Worm (Caenorhabditis elegans): Measurements from ENCODE around the gene C01G10.7.
"Not testable (repeated sequence)": the region's sequence is repeated elsewhere in the genome, so short reads cannot be mapped to it uniquely, and the experiment has no call there.

The C01G10.7 gene

ce11 chrV:15109260-15109659 lies 23.7 kb downstream of the C01G10.7 start, which contains the start of gene Y75B12A.2 (continued):
- no peak for TF ChIP-seq Y56A3A.18 (GFP tag; IDR thresholded peaks at IDR 0.05)
- no peak for TF ChIP-seq tbp1 (GFP tag; optimal IDR thresholded peaks at IDR 0.05)
- no peak for TF ChIP-seq rcor-1 (GFP tag; IDR thresholded peaks at IDR 0.05)
- TF ChIP-seq snpc-1.1 (tag; optimal IDR thresholded peaks at IDR 0.05; ENCODE audit: insufficient read depth): no peak
- no peak for TF ChIP-seq attf-5 (GFP tag; optimal IDR thresholded peaks at IDR 0.05)
- TF ChIP-seq K11D2.4 (GFP tag; IDR thresholded peaks at IDR 0.05): no peak

- no peak for TF ChIP-seq let-607 (tag; optimal IDR thresholded peaks at IDR 0.05)
- TF ChIP-seq snpc-4 (GFP tag; optimal IDR thresholded peaks at IDR 0.05): no peak
- TF ChIP-seq snpc-4 (tag; optimal IDR thresholded peaks at IDR 0.05): no peak
- no peak for TF ChIP-seq F57A8.1 (GFP tag; optimal IDR thresholded peaks at IDR 0.05)
- no peak for TF ChIP-seq tbp1 (GFP tag; optimal IDR thresholded peaks at IDR 0.05)
- TF ChIP-seq F22D6.2 (tag; optimal IDR thresholded peaks at IDR 0.05): no peak
- no peak for TF ChIP-seq T26A5.8 (tag; optimal IDR thresholded peaks at IDR 0.05)
- TF ChIP-seq repo-1 (tag; optimal IDR thresholded peaks at IDR 0.05): no peak
- no peak for TF ChIP-seq Y95B8A.8 (GFP tag; IDR thresholded peaks at IDR 0.05)
- TF ChIP-seq rec-8 (tag; optimal IDR thresholded peaks at IDR 0.05): no peak
- no peak for TF ChIP-seq F37B4.10 (GFP tag; IDR thresholded peaks at IDR 0.05)
- TF ChIP-seq nhr-90 (tag; optimal IDR thresholded peaks at IDR 0.05): no peak
These were observed 26.1 kb downstream of the C01G10.7 start, which contains the start of gene T01G5.7 for ce11 chrV:15111660-15112059. TSS of gene T01G5.7 (plus strand) at chrV:15111960.

ce11 chrV:15113992-15114391 lies 28.4 kb downstream of the C01G10.7 start, which contains the start of gene T01G5.6:
TSS of gene T01G5.6 (minus strand) at chrV:15114092.
- TF ChIP-seq attf-5 (GFP tag; optimal IDR thresholded peaks at IDR 0.05): no peak
- TF ChIP-seq ZK185.1 (tag; optimal IDR thresholded peaks at IDR 0.05; ENCODE audit: poor library complexity, severe bottlenecking): no peak
- no peak for TF ChIP-seq snpc-1.1 (tag; optimal IDR thresholded peaks at IDR 0.05; ENCODE audit: insufficient read depth)
- no peak for TF ChIP-seq ceh-79 (tag; optimal IDR thresholded peaks at IDR 0.05)
- TF ChIP-seq chd-7 (tag; optimal IDR thresholded peaks at IDR 0.05): no peak
- no peak for TF ChIP-seq K11D2.4 (GFP tag; IDR thresholded peaks at IDR 0.05)
- no peak for TF ChIP-seq dpl-1 (GFP tag; optimal IDR thresholded peaks at IDR 0.05)
- TF ChIP-seq him-1 (tag; optimal IDR thresholded peaks at IDR 0.05): no peak
- TF ChIP-seq ztf-3 (GFP tag; optimal IDR thresholded peaks at IDR 0.05): no peak
- no peak for TF ChIP-seq F10E7.11 (tag; optimal IDR thresholded peaks at IDR 0.05)
- TF ChIP-seq C06A6.2 (GFP tag; conservative IDR thresholded peaks at IDR 0.05): no peak
- no peak for TF ChIP-seq ceh-27 (GFP tag; optimal IDR thresholded peaks at IDR 0.05)
- no peak for TF ChIP-seq unc-62 (GFP tag; optimal IDR thresholded peaks at IDR 0.05)
- TF ChIP-seq attf-3 (GFP tag; conservative IDR thresholded peaks at IDR 0.05): no peak
- no peak for TF ChIP-seq hlh-12 (tag; optimal IDR thresholded peaks at IDR 0.05)
- no peak for TF ChIP-seq somi-1 (GFP tag; optimal IDR thresholded peaks at IDR 0.05)
- TF ChIP-seq tbx-9 (tag; optimal IDR thresholded peaks at IDR 0.05; ENCODE audit: borderline replicate concordance): no peak
- TF ChIP-seq lin-26 (GFP tag; IDR thresholded peaks at IDR 0.05): no peak
- no peak for TF ChIP-seq rpc-1 (optimal IDR thresholded peaks at IDR 0.05)
- TF ChIP-seq rpc-1 (tag; optimal IDR thresholded peaks at IDR 0.05): no peak
- no peak for TF ChIP-seq pbrm-1 (GFP tag; IDR thresholded peaks at IDR 0.05)

DNA sequence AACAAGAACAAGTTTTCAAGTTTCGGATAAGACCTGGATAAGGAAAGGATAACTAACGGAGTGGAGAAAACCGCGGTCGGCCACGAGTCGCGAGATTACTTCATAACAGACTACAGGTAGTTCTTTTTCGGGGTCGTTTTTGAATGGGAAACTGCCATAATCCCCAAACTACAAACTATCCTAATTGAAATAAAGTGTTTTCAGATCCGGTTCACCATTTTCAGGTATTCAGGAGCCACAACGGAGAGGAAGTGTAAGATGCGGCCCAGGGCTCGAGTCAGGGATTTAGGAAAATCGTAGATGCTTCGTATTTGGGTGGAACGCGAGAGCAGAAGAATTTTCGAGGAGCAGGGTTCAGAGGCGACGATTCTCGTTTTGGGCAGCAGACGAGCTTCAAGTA lies 30.4 kb downstream of the C01G10.7 start, which contains the start of gene T01G5.8:
TSS of gene T01G5.8 (plus strand) at position 301 of the 400 bp plus-strand sequence.
- not testable (repeated sequence) for TF ChIP-seq rcor-1 (GFP tag; IDR thresholded peaks at IDR 0.05); C17E4.6 (GFP tag; IDR thresholded peaks at IDR 0.05); ets-4 (GFP tag; optimal IDR thresholded peaks at IDR 0.05)

All from whole organism, young adult.